Fruit fly (Drosophila melanogaster) whole organism, embryonic: ENCODE results near the gene Rdh.

ENCODE experiments used
- Adf1 ChIP-seq: fragments of 200-800 bp; sonication (Bioruptor generic); IDR thresholded peaks from 2 replicates; pipeline ENCODE4 v1.3.6; 2022; ENCODE audit warnings: missing biosample characterization, missing genetic modification characterization
- Awh ChIP-seq: fragments of 200-800 bp; sonication (Bioruptor generic); IDR thresholded peaks from 2 replicates; pipeline ENCODE4, ENCODE4 v1.3.6; 2022; ENCODE audit warnings: missing biosample characterization, missing genetic modification characterization
- CG10959 ChIP-seq: fragments of 200-800 bp; sonication (Bioruptor generic); IDR thresholded peaks from 2 replicates; pipeline ENCODE4 v1.3.6; 2022; ENCODE audit warnings: missing biosample characterization, missing genetic modification characterization
- CG11247 ChIP-seq: fragments of 200-800 bp; sonication (Bioruptor generic); IDR thresholded peaks from 2 replicates; pipeline ENCODE4 v1.3.6; 2022; ENCODE audit warnings: missing biosample characterization, missing genetic modification characterization
- CG1233 ChIP-seq: fragments of 200-800 bp; sonication (Bioruptor generic); optimal IDR thresholded peaks from 4 replicates; lab custom pipeline; 2018; ENCODE audit warnings: missing biosample characterization, mild to moderate bottlenecking, missing genetic modification characterization
- CG12659 ChIP-seq: fragments of 200-800 bp; sonication (Bioruptor generic); optimal IDR thresholded peaks from 3 replicates; lab custom pipeline; 2017; ENCODE audit warnings: mild to moderate bottlenecking, missing biosample characterization, missing genetic modification reagents, missing genetic modification characterization
- CG1602 ChIP-seq: fragments of 200-800 bp; sonication (Bioruptor generic); optimal IDR thresholded peaks from 3 replicates; lab custom pipeline; 2016; ENCODE audit warnings: missing biosample characterization, missing genetic modification characterization
- CG17186 ChIP-seq: fragments of 200-800 bp; sonication (Bioruptor generic); optimal IDR thresholded peaks from 3 replicates; lab custom pipeline; 2017; ENCODE audit warnings: missing biosample characterization, missing genetic modification reagents, missing genetic modification characterization
- CG18262 ChIP-seq: fragments of 200-800 bp; optimal IDR thresholded peaks from 3 replicates; lab custom pipeline; 2019; ENCODE audit warnings: missing biosample characterization, mild to moderate bottlenecking, missing genetic modification characterization, moderate library complexity
- CG2116 ChIP-seq: fragments of 200-800 bp; sonication (Bioruptor generic); optimal IDR thresholded peaks from 3 replicates; lab custom pipeline; 2018; ENCODE audit warnings: missing biosample characterization, mild to moderate bottlenecking, missing genetic modification characterization
- CG2120 ChIP-seq: fragments of 200-800 bp; sonication (Bioruptor generic); optimal IDR thresholded peaks from 3 replicates; lab custom pipeline; 2016; ENCODE audit warnings: missing biosample characterization, missing genetic modification characterization
- CG32772 ChIP-seq: fragments of 200-800 bp; sonication (Bioruptor generic); IDR thresholded peaks from 2 replicates; pipeline ENCODE4 v1.3.6; 2022; ENCODE audit warnings: missing biosample characterization, missing genetic modification characterization
- CG42726 ChIP-seq: fragments of 200-800 bp; sonication (Bioruptor generic); IDR thresholded peaks from 2 replicates; pipeline ENCODE4 v1.3.6; 2022; ENCODE audit warnings: missing biosample characterization, missing genetic modification characterization; ENCODE audit not compliant: partially characterized antibody
- CG4328 ChIP-seq: fragments of 200-800 bp; sonication (Bioruptor generic); optimal IDR thresholded peaks from 3 replicates; lab custom pipeline; 2017; ENCODE audit warnings: missing biosample characterization, missing genetic modification reagents, missing genetic modification characterization
- CG6791 ChIP-seq: fragments of 200-800 bp; sonication (Bioruptor generic); IDR thresholded peaks from 3 replicates; pipeline ENCODE4 v1.3.6; 2022; ENCODE audit warnings: missing biosample characterization, missing genetic modification characterization; ENCODE audit not compliant: partially characterized antibody
- CG7357 ChIP-seq: fragments of 200-800 bp; sonication (Bioruptor generic); IDR thresholded peaks from 3 replicates; pipeline ENCODE4 v1.3.6; 2022; ENCODE audit warnings: missing biosample characterization, missing genetic modification characterization
- CG7556 ChIP-seq: fragments of 200-800 bp; sonication (Bioruptor generic); optimal IDR thresholded peaks from 2 replicates; lab custom pipeline; 2017; ENCODE audit warnings: missing biosample characterization, mild to moderate bottlenecking, missing genetic modification characterization
- CG7745 ChIP-seq: fragments of 200-800 bp; sonication (Bioruptor generic); optimal IDR thresholded peaks from 2 replicates; lab custom pipeline; 2018; ENCODE audit warnings: missing biosample characterization, mild to moderate bottlenecking, missing genetic modification characterization, moderate library complexity
- CG7963 ChIP-seq: fragments of 200-800 bp; sonication (Bioruptor generic); IDR thresholded peaks from 3 replicates; pipeline ENCODE4 v1.3.6; 2022; ENCODE audit warnings: missing biosample characterization, missing genetic modification characterization; ENCODE audit not compliant: partially characterized antibody
- CG8290 ChIP-seq, 3 experiments: fragments of 200-800 bp; sonication (Bioruptor generic); optimal IDR thresholded peaks; 2 replicates each; lab custom pipeline; 2016 to 2019; ENCODE audit warnings: missing biosample characterization in 3 of 3, missing genetic modification characterization in 3 of 3, mild to moderate bottlenecking in 2 of 3, moderate library complexity in 1 of 3
- Deaf1 ChIP-seq: fragments of 200-800 bp; optimal IDR thresholded peaks from 3 replicates; lab custom pipeline; 2019; ENCODE audit warnings: missing biosample characterization, mild to moderate bottlenecking, missing genetic modification characterization, moderate library complexity
- Dll ChIP-seq: fragments of 200-800 bp; sonication (Bioruptor generic); IDR thresholded peaks from 4 replicates; pipeline ENCODE4 v1.3.6; 2022; ENCODE audit warnings: missing biosample characterization, missing genetic modification characterization; ENCODE audit not compliant: partially characterized antibody
- Doc3 ChIP-seq: fragments of 200-800 bp; sonication (Bioruptor generic); IDR thresholded peaks from 3 replicates; pipeline ENCODE4 v1.3.6; 2022; ENCODE audit warnings: missing biosample characterization, missing genetic modification characterization; ENCODE audit not compliant: partially characterized antibody
- Hr3 ChIP-seq: fragments of 200-800 bp; sonication (Bioruptor generic); optimal IDR thresholded peaks from 3 replicates; lab custom pipeline; 2016; ENCODE audit warnings: missing biosample characterization, missing genetic modification characterization
- Jarid2 ChIP-seq: fragments of 200-800 bp; sonication (Bioruptor generic); optimal IDR thresholded peaks from 3 replicates; lab custom pipeline; 2017; ENCODE audit warnings: mild to moderate bottlenecking, missing biosample characterization, missing genetic modification reagents, missing genetic modification characterization
- MTF-1 ChIP-seq: fragments of 200-800 bp; sonication (Bioruptor generic); optimal IDR thresholded peaks from 2 replicates; lab custom pipeline; 2018; ENCODE audit warnings: missing biosample characterization, mild to moderate bottlenecking, missing genetic modification characterization, borderline replicate concordance
- Med ChIP-seq: fragments of 200-800 bp; sonication (Bioruptor generic); peaks from one replicate; lab custom pipeline; 2016; ENCODE audit warnings: missing biosample characterization, missing genetic modification characterization, mild to moderate bottlenecking, inconsistent platforms, moderate library complexity
- Nf-YB ChIP-seq: fragments of 200-800 bp; sonication (Bioruptor generic); optimal IDR thresholded peaks from 3 replicates; lab custom pipeline; 2019; ENCODE audit warnings: missing biosample characterization, mild to moderate bottlenecking, missing genetic modification characterization, moderate library complexity
- Sox102F ChIP-seq: fragments of 200-800 bp; sonication (Bioruptor generic); optimal IDR thresholded peaks from 2 replicates; lab custom pipeline; 2018; ENCODE audit warnings: missing biosample characterization, mild to moderate bottlenecking, missing genetic modification characterization, moderate library complexity
- Ssrp ChIP-seq: fragments of 200-800 bp; sonication (Bioruptor generic); optimal IDR thresholded peaks from 2 replicates; lab custom pipeline; 2018; ENCODE audit warnings: missing biosample characterization, mild to moderate bottlenecking, missing genetic modification characterization, moderate library complexity
- Tbp ChIP-seq: fragments of >200 bp; optimal IDR thresholded peaks from 2 replicates; lab custom pipeline; 2018; ENCODE audit warnings: missing biosample characterization, missing genetic modification characterization
- Trl ChIP-seq, 3 experiments: fragments of >200 bp in 2 of 3; fragments of 200-800 bp in 1 of 3; sonication (Bioruptor generic) in 1 of 3; optimal IDR thresholded peaks; 2 replicates in 1 of 3; 3 replicates in 2 of 3; lab custom pipeline; 2016 to 2017; ENCODE audit warnings: missing biosample characterization in 1 of 3, missing genetic modification characterization in 1 of 3
- bigmax ChIP-seq: fragments of 200-800 bp; sonication (Bioruptor generic); optimal IDR thresholded peaks from 2 replicates; lab custom pipeline; 2018; ENCODE audit warnings: missing biosample characterization, mild to moderate bottlenecking, missing genetic modification characterization
- cg ChIP-seq: fragments of 200-800 bp; sonication (Bioruptor generic); optimal IDR thresholded peaks from 3 replicates; lab custom pipeline; 2019; ENCODE audit warnings: missing biosample characterization, mild to moderate bottlenecking, missing genetic modification characterization, moderate library complexity
- da ChIP-seq: fragments of 200-800 bp; sonication (Bioruptor generic); optimal IDR thresholded peaks from 2 replicates; lab custom pipeline; 2016; ENCODE audit warnings: missing biosample characterization, missing genetic modification characterization
- disco-r ChIP-seq: fragments of 200-800 bp; sonication (Bioruptor generic); optimal IDR thresholded peaks from 2 replicates; lab custom pipeline; 2016; ENCODE audit warnings: missing biosample characterization, missing genetic modification characterization
- dm ChIP-seq: fragments of 200-800 bp; sonication (Bioruptor generic); optimal IDR thresholded peaks from 3 replicates; lab custom pipeline; 2016; ENCODE audit warnings: missing biosample characterization, missing genetic modification characterization
- eve ChIP-seq, 2 experiments: fragments of >200 bp; optimal IDR thresholded peaks; 2 replicates each; lab custom pipeline; 2017; ENCODE audit warnings: missing biosample characterization in 2 of 2, missing genetic modification characterization in 2 of 2
- fd96Cb ChIP-seq: fragments of 200-800 bp; sonication (Bioruptor generic); optimal IDR thresholded peaks from 2 replicates; lab custom pipeline; 2018; ENCODE audit warnings: missing biosample characterization, mild to moderate bottlenecking, missing genetic modification characterization, moderate library complexity
- kay ChIP-seq: fragments of 200-800 bp; sonication (Bioruptor generic); optimal IDR thresholded peaks from 2 replicates; lab custom pipeline; 2016; ENCODE audit warnings: missing biosample characterization, missing genetic modification characterization
- knrl ChIP-seq: fragments of 200-800 bp; sonication (Bioruptor generic); IDR thresholded peaks from 3 replicates; pipeline ENCODE4 v1.3.6; 2022; ENCODE audit warnings: missing biosample characterization, missing genetic modification characterization; ENCODE audit not compliant: partially characterized antibody
- lilli ChIP-seq: fragments of 200-800 bp; sonication (Bioruptor generic); optimal IDR thresholded peaks from 3 replicates; lab custom pipeline; 2016; ENCODE audit warnings: missing biosample characterization, missing genetic modification characterization
- otp ChIP-seq: fragments of 200-800 bp; sonication (Bioruptor generic); IDR thresholded peaks from 3 replicates; pipeline ENCODE4, ENCODE4 v1.3.6; 2022; ENCODE audit warnings: missing biosample characterization, missing genetic modification characterization
- pnt ChIP-seq: fragments of 200-800 bp; sonication (Bioruptor generic); optimal IDR thresholded peaks from 3 replicates; lab custom pipeline; 2016; ENCODE audit warnings: missing biosample characterization, missing genetic modification characterization
- row ChIP-seq: fragments of 200-800 bp; sonication (Bioruptor generic); IDR thresholded peaks from 3 replicates; pipeline ENCODE4 v1.3.6; 2022; ENCODE audit warnings: missing biosample characterization, missing genetic modification characterization
- slp2 ChIP-seq: fragments of 200-800 bp; sonication (Bioruptor generic); optimal IDR thresholded peaks from 2 replicates; lab custom pipeline; 2016; ENCODE audit warnings: missing biosample characterization, missing genetic modification characterization
- tin ChIP-seq: fragments of 200-800 bp; sonication (Bioruptor generic); optimal IDR thresholded peaks from 3 replicates; lab custom pipeline; 2016; ENCODE audit warnings: missing biosample characterization, missing genetic modification characterization
- trem ChIP-seq: fragments of 200-800 bp; optimal IDR thresholded peaks from 3 replicates; lab custom pipeline; 2019; ENCODE audit warnings: missing biosample characterization, mild to moderate bottlenecking, missing genetic modification characterization, moderate library complexity
- usp ChIP-seq: fragments of >200 bp; optimal IDR thresholded peaks from 2 replicates; lab custom pipeline; 2017; ENCODE audit warnings: missing biosample characterization, missing genetic modification characterization
- zfh1 ChIP-seq: fragments of 200-800 bp; sonication (Bioruptor generic); IDR thresholded peaks from 3 replicates; pipeline ENCODE4 v1.3.6; 2022; ENCODE audit warnings: missing biosample characterization, missing genetic modification characterization

Rdh gene

dm6 chr3L:3825485-3825813 is 200 bp downstream of the Rdh start (continued):
- TF ChIP-seq dm (GFP tag; lab: Kevin White, UChicago) (no peak), trem (no peak), CG10959 (GFP tag; lab: Robert Waterston, UW) (no peak), CG8290 (GFP tag; optimal IDR thresholded peaks at IDR 0.05; lab: Kevin White, UChicago) (no peak), CG8290 (tag; optimal IDR thresholded peaks at IDR 0.05; lab: Kevin White, UChicago) (peak in 1 of 2 experiments; percentile 39), CG17186 (GFP tag; lab: Kevin White, UChicago) (no peak), da (no peak), CG7745 (tag; lab: Kevin White, UChicago) (no peak), CG7963 (GFP tag; lab: Robert Waterston, UW) (no peak), knrl (no peak), usp (no peak), Dll (GFP tag; lab: Robert Waterston, UW) (no peak), otp (GFP tag; lab: Robert Waterston, UW) (no peak), fd96Cb (tag; lab: Kevin White, UChicago) (no peak), Jarid2 (GFP tag; lab: Kevin White, UChicago) (peak; percentile 75), Deaf1 (tag; lab: Kevin White, UChicago) (peak; percentile 48), lilli (no peak), CG32772 (GFP tag; lab: Robert Waterston, UW) (no peak), CG4328 (GFP tag; lab: Kevin White, UChicago) (no peak), tin (no peak), Med (peak; percentile 66), pnt (GFP tag; lab: Kevin White, UChicago) (no peak), CG7357 (GFP tag; lab: Robert Waterston, UW) (no peak), CG11247 (GFP tag; lab: Robert Waterston, UW) (no peak), slp2 (GFP tag; lab: Kevin White, UChicago) (no peak), disco-r (peak; percentile 6), CG1602 (no peak), Doc3 (GFP tag; lab: Robert Waterston, UW) (no peak), zfh1 (GFP tag; lab: Robert Waterston, UW) (no peak), CG42726 (GFP tag; lab: Robert Waterston, UW) (0 out of 2 replicates have a peak, but pooled peaks have one; percentile 12), Sox102F (GFP tag; lab: Kevin White, UChicago) (no peak), Nf-YB (no peak), cg (GFP tag; lab: Kevin White, UChicago) (no peak), bigmax (no peak), Tbp (GFP tag; lab: Kevin White, UChicago) (no peak), Hr3 (no peak), row (GFP tag; lab: Robert Waterston, UW) (no peak), CG2120 (GFP tag; lab: Kevin White, UChicago) (no peak), CG1233 (no peak), MTF-1 (GFP tag; lab: Kevin White, UChicago) (no peak), CG7556 (GFP tag; lab: Kevin White, UChicago) (no peak), Ssrp (tag; lab: Kevin White, UChicago) (no peak), Trl (optimal IDR thresholded peaks at IDR 0.05; lab: Kevin White, UChicago) (peak in 1 of 2 experiments; percentile 58), Trl (GFP tag; optimal IDR thresholded peaks at IDR 0.05; lab: Kevin White, UChicago) (no peak), CG18262 (tag; lab: Kevin White, UChicago) (no peak), eve (GFP tag; optimal IDR thresholded peaks at IDR 0.05; lab: Kevin White, UChicago) (no peak), CG12659 (GFP tag; lab: Kevin White, UChicago) (no peak), Awh (GFP tag; lab: Robert Waterston, UW) (peak; percentile 80), kay (GFP tag; lab: Kevin White, UChicago) (no peak), CG2116 (GFP tag; lab: Kevin White, UChicago) (no peak), CG6791 (GFP tag; lab: Robert Waterston, UW) (no peak), Adf1 (GFP tag; lab: Robert Waterston, UW) (peak; percentile 46)
